Worm (Caenorhabditis elegans) whole organism, midembryonic: Measurements from ENCODE around the gene T21B10.4.

Experiments used
- flt-1 ChIP-seq: fragments of 200-800 bp; sonication (Bioruptor generic); IDR thresholded peaks from 2 replicates; pipeline ENCODE4 v1.3.6; 2022; ENCODE audit warnings: missing genetic modification characterization, missing compliant biosample characterization
- med-1 ChIP-seq: sonication (generic microtip); optimal IDR thresholded peaks from 2 replicates; lab custom pipeline; 2017; ENCODE audit warnings: missing genetic modification characterization, mild to moderate bottlenecking, missing compliant biosample characterization, antibody characterized with exemption, missing genetic modification reagents; ENCODE audit not compliant: insufficient read depth
- ref-1 ChIP-seq: fragments of 200-800 bp; sonication (Bioruptor generic); conservative IDR thresholded peaks from 2 replicates; pipeline ENCODE4 v1.3.6; 2022; ENCODE audit warnings: missing genetic modification reagents, missing genetic modification characterization, missing compliant biosample characterization
- ztf-23 ChIP-seq: fragments of 200-800 bp; sonication (Bioruptor generic); IDR thresholded peaks from 2 replicates; pipeline ENCODE4 v1.3.6; 2022; ENCODE audit warnings: missing genetic modification reagents, missing genetic modification characterization, missing compliant biosample characterization
- ztf-29 ChIP-seq: fragments of 200-800 bp; sonication (Bioruptor generic); IDR thresholded peaks from 2 replicates; pipeline ENCODE4 v1.3.6; 2022; ENCODE audit warnings: missing genetic modification reagents, missing genetic modification characterization, missing compliant biosample characterization

- TF ChIP-seq ref-1 (no peak), ztf-23 (GFP tag; lab: Robert Waterston, UW) (no peak), flt-1 (no peak), ztf-29 (GFP tag; lab: Robert Waterston, UW) (no peak), med-1 (no peak)
Observed at ce11 chrII:8895895-8896294, 44.8 kb upstream of the T21B10.4 start.
